Fruit fly (Drosophila melanogaster) whole organism, embryonic: ENCODE results near the gene CG6340.

Experiments used
- BEAF-32 ChIP-seq: fragments of 200-800 bp; sonication (Bioruptor generic); optimal IDR thresholded peaks from 3 replicates; lab custom pipeline; 2017; ENCODE audit warnings: missing biosample characterization, missing genetic modification characterization, mild to moderate bottlenecking, moderate library complexity, missing genetic modification reagents
- CG10565 ChIP-seq: fragments of 200-800 bp; sonication (Bioruptor generic); optimal IDR thresholded peaks from 3 replicates; lab custom pipeline; 2016; ENCODE audit warnings: missing biosample characterization, mild to moderate bottlenecking, missing genetic modification characterization
- CG11504 ChIP-seq: fragments of 200-800 bp; sonication (Bioruptor generic); optimal IDR thresholded peaks from 3 replicates; lab custom pipeline; 2019; ENCODE audit warnings: missing biosample characterization, mild to moderate bottlenecking, missing genetic modification characterization, moderate library complexity
- CG12236 ChIP-seq: fragments of 200-800 bp; sonication (Bioruptor generic); optimal IDR thresholded peaks from 2 replicates; lab custom pipeline; 2016; ENCODE audit warnings: missing biosample characterization, missing genetic modification characterization
- CG14710 ChIP-seq: fragments of 200-800 bp; sonication (Bioruptor generic); optimal IDR thresholded peaks from 3 replicates; lab custom pipeline; 2019; ENCODE audit warnings: missing biosample characterization, mild to moderate bottlenecking, missing genetic modification characterization, moderate library complexity
- CG14965 ChIP-seq: fragments of 200-800 bp; sonication (Bioruptor generic); optimal IDR thresholded peaks from 2 replicates; lab custom pipeline; 2016; ENCODE audit warnings: missing biosample characterization, missing genetic modification characterization, borderline replicate concordance
- CG15073 ChIP-seq: fragments of 200-800 bp; sonication (Bioruptor generic); optimal IDR thresholded peaks from 2 replicates; lab custom pipeline; 2016; ENCODE audit warnings: missing biosample characterization, missing genetic modification characterization
- CG15601 ChIP-seq: fragments of 200-800 bp; sonication (Bioruptor generic); optimal IDR thresholded peaks from 3 replicates; lab custom pipeline; 2019; ENCODE audit warnings: missing biosample characterization, mild to moderate bottlenecking, missing genetic modification characterization, moderate library complexity
- CG16779 ChIP-seq: fragments of 200-800 bp; sonication (Bioruptor generic); IDR thresholded peaks from 2 replicates; pipeline ENCODE4 v1.3.6; 2022; ENCODE audit warnings: missing biosample characterization, missing genetic modification characterization
- CG2199 ChIP-seq: fragments of 200-800 bp; sonication (Bioruptor generic); IDR thresholded peaks from 3 replicates; pipeline ENCODE4 v1.3.6; 2022; ENCODE audit warnings: missing biosample characterization, missing genetic modification characterization
- CG2875 ChIP-seq: fragments of 200-800 bp; sonication (Bioruptor generic); optimal IDR thresholded peaks from 2 replicates; lab custom pipeline; 2017; ENCODE audit warnings: missing biosample characterization, mild to moderate bottlenecking, missing genetic modification characterization, missing genetic modification reagents
- CG3726 ChIP-seq: fragments of 200-800 bp; sonication (Bioruptor generic); IDR thresholded peaks from 3 replicates; pipeline ENCODE4, ENCODE4 v1.3.6; 2022; ENCODE audit warnings: missing biosample characterization, missing genetic modification characterization
- CG4617 ChIP-seq: fragments of 200-800 bp; sonication (Bioruptor generic); optimal IDR thresholded peaks from 3 replicates; lab custom pipeline; 2016; ENCODE audit warnings: missing biosample characterization, missing genetic modification characterization, borderline replicate concordance
- CG7357 ChIP-seq: fragments of 200-800 bp; sonication (Bioruptor generic); IDR thresholded peaks from 3 replicates; pipeline ENCODE4 v1.3.6; 2022; ENCODE audit warnings: missing biosample characterization, missing genetic modification characterization
- CG7745 ChIP-seq: fragments of 200-800 bp; sonication (Bioruptor generic); optimal IDR thresholded peaks from 2 replicates; lab custom pipeline; 2018; ENCODE audit warnings: missing biosample characterization, mild to moderate bottlenecking, missing genetic modification characterization, moderate library complexity
- CG9797 ChIP-seq: fragments of 200-800 bp; sonication (Bioruptor generic); optimal IDR thresholded peaks from 3 replicates; lab custom pipeline; 2018; ENCODE audit warnings: missing biosample characterization, mild to moderate bottlenecking, missing genetic modification characterization
- CTCF ChIP-seq: fragments of 200-800 bp; sonication (Bioruptor generic); optimal IDR thresholded peaks from 2 replicates; lab custom pipeline; 2017; ENCODE audit warnings: missing biosample characterization, mild to moderate bottlenecking, missing genetic modification characterization, moderate library complexity
- Dip2 ChIP-seq: fragments of 200-800 bp; sonication (Bioruptor generic); IDR thresholded peaks from 2 replicates; pipeline ENCODE4 v1.3.6; 2022; ENCODE audit warnings: missing biosample characterization, missing genetic modification characterization
- Dp ChIP-seq: fragments of 200-800 bp; sonication (Bioruptor generic); optimal IDR thresholded peaks from 2 replicates; lab custom pipeline; 2018; ENCODE audit warnings: missing biosample characterization, mild to moderate bottlenecking, missing genetic modification characterization, moderate library complexity
- E2f2 ChIP-seq: fragments of 200-800 bp; sonication (Bioruptor generic); IDR thresholded peaks from 2 replicates; pipeline ENCODE4 v1.3.6; 2022; ENCODE audit warnings: missing biosample characterization, missing genetic modification characterization
- HLH3B ChIP-seq: fragments of 200-800 bp; sonication (Bioruptor generic); IDR thresholded peaks from 2 replicates; pipeline ENCODE4 v1.3.6; 2022; ENCODE audit warnings: missing biosample characterization, missing genetic modification characterization
- Med ChIP-seq: fragments of 200-800 bp; sonication (Bioruptor generic); peaks from one replicate; lab custom pipeline; 2016; ENCODE audit warnings: missing biosample characterization, missing genetic modification characterization, mild to moderate bottlenecking, inconsistent platforms, moderate library complexity
- Nf-YB ChIP-seq: fragments of 200-800 bp; sonication (Bioruptor generic); optimal IDR thresholded peaks from 3 replicates; lab custom pipeline; 2019; ENCODE audit warnings: missing biosample characterization, mild to moderate bottlenecking, missing genetic modification characterization, moderate library complexity
- Nf-YC ChIP-seq: fragments of 200-800 bp; optimal IDR thresholded peaks from 3 replicates; lab custom pipeline; 2019; ENCODE audit warnings: missing biosample characterization, mild to moderate bottlenecking, missing genetic modification characterization, moderate library complexity
- Oaz ChIP-seq: fragments of 200-800 bp; sonication (Bioruptor generic); IDR thresholded peaks from 2 replicates; pipeline ENCODE4 v1.3.6; 2022; ENCODE audit warnings: missing biosample characterization, missing genetic modification characterization
- PHDP ChIP-seq: fragments of 200-800 bp; sonication (Bioruptor generic); optimal IDR thresholded peaks from 3 replicates; lab custom pipeline; 2018; ENCODE audit warnings: missing biosample characterization, mild to moderate bottlenecking, missing genetic modification characterization, moderate library complexity
- az2 ChIP-seq: fragments of 200-800 bp; sonication (Bioruptor generic); optimal IDR thresholded peaks from 3 replicates; lab custom pipeline; 2016; ENCODE audit warnings: missing biosample characterization, missing genetic modification characterization
- bcd ChIP-seq: fragments of 200-800 bp; sonication (Bioruptor generic); optimal IDR thresholded peaks from 2 replicates; lab custom pipeline; 2017; ENCODE audit warnings: missing biosample characterization, mild to moderate bottlenecking, missing genetic modification characterization
- caup ChIP-seq: fragments of 200-800 bp; sonication (Bioruptor generic); optimal IDR thresholded peaks from 3 replicates; lab custom pipeline; 2017; ENCODE audit warnings: missing biosample characterization, mild to moderate bottlenecking, missing genetic modification characterization, moderate library complexity; ENCODE audit not compliant: severe bottlenecking
- ci ChIP-seq: fragments of 200-800 bp; sonication (Bioruptor generic); IDR thresholded peaks from 3 replicates; pipeline ENCODE4 v1.3.6; 2022; ENCODE audit warnings: missing biosample characterization, missing genetic modification characterization
- dati ChIP-seq: fragments of 200-800 bp; sonication (Bioruptor generic); IDR thresholded peaks from 2 replicates; pipeline ENCODE4 v1.3.6; 2022; ENCODE audit warnings: missing biosample characterization, missing genetic modification characterization
- ems ChIP-seq: fragments of 200-800 bp; sonication (Bioruptor generic); optimal IDR thresholded peaks from 3 replicates; lab custom pipeline; 2016; ENCODE audit warnings: missing biosample characterization, missing genetic modification characterization
- en ChIP-seq: fragments of 200-800 bp; sonication (Bioruptor generic); optimal IDR thresholded peaks from 2 replicates; lab custom pipeline; 2016; ENCODE audit warnings: missing biosample characterization, missing genetic modification characterization
- kni ChIP-seq: fragments of 200-800 bp; sonication (Bioruptor generic); optimal IDR thresholded peaks from 3 replicates; lab custom pipeline; 2017; ENCODE audit warnings: mild to moderate bottlenecking, missing biosample characterization, missing genetic modification reagents, missing genetic modification characterization
- lab ChIP-seq: fragments of 200-800 bp; sonication (Bioruptor generic); optimal IDR thresholded peaks from 3 replicates; lab custom pipeline; 2017; ENCODE audit warnings: missing biosample characterization, missing genetic modification characterization, mild to moderate bottlenecking, moderate library complexity, missing genetic modification reagents
- lbe ChIP-seq: fragments of 200-800 bp; sonication (Bioruptor generic); optimal IDR thresholded peaks from 2 replicates; lab custom pipeline; 2016; ENCODE audit warnings: missing biosample characterization, mild to moderate bottlenecking, missing genetic modification characterization
- oc ChIP-seq: fragments of 200-800 bp; sonication (Bioruptor generic); optimal IDR thresholded peaks from 2 replicates; lab custom pipeline; 2018; ENCODE audit warnings: missing biosample characterization, mild to moderate bottlenecking, missing genetic modification characterization, moderate library complexity
- sqz ChIP-seq: fragments of 200-800 bp; sonication (Bioruptor generic); optimal IDR thresholded peaks from 3 replicates; lab custom pipeline; 2018; ENCODE audit warnings: missing biosample characterization, mild to moderate bottlenecking, missing genetic modification characterization
- stwl ChIP-seq: fragments of 200-800 bp; sonication (Bioruptor generic); optimal IDR thresholded peaks from 3 replicates; lab custom pipeline; 2018; ENCODE audit warnings: missing biosample characterization, mild to moderate bottlenecking, missing genetic modification characterization, moderate library complexity
- tll ChIP-seq, 2 experiments: fragments of 200-800 bp in 1 of 2; fragments of >200 bp in 1 of 2; sonication (Bioruptor generic) in 1 of 2; optimal IDR thresholded peaks; 2 replicates each; lab custom pipeline; 2017 to 2019; ENCODE audit warnings: missing biosample characterization in 2 of 2, missing genetic modification characterization in 2 of 2, mild to moderate bottlenecking in 1 of 2, moderate library complexity in 1 of 2
- toy ChIP-seq: fragments of 200-800 bp; sonication (Bioruptor generic); IDR thresholded peaks from 2 replicates; pipeline ENCODE4 v1.3.6; 2022; ENCODE audit warnings: missing biosample characterization, missing genetic modification characterization
- ttk ChIP-seq: fragments of 200-800 bp; sonication (Bioruptor generic); IDR thresholded peaks from 2 replicates; pipeline ENCODE4 v2.1.2; 2022; ENCODE audit warnings: missing biosample characterization, missing genetic modification characterization
- unc-4 ChIP-seq: fragments of 200-800 bp; sonication (Bioruptor generic); IDR thresholded peaks from 2 replicates; pipeline ENCODE4 v1.3.6; 2022; ENCODE audit warnings: missing biosample characterization, missing genetic modification characterization; ENCODE audit not compliant: partially characterized antibody
- vvl ChIP-seq: fragments of 200-800 bp; sonication (Bioruptor generic); IDR thresholded peaks from 2 replicates; pipeline ENCODE4 v1.3.6; 2022; ENCODE audit warnings: missing biosample characterization, missing genetic modification characterization
- zen2 ChIP-seq: fragments of 200-800 bp; sonication (Bioruptor generic); IDR thresholded peaks from 3 replicates; pipeline ENCODE4 v1.3.6; 2022; ENCODE audit warnings: missing biosample characterization, missing genetic modification characterization; ENCODE audit not compliant: partially characterized antibody

Gene CG6340

DNA sequence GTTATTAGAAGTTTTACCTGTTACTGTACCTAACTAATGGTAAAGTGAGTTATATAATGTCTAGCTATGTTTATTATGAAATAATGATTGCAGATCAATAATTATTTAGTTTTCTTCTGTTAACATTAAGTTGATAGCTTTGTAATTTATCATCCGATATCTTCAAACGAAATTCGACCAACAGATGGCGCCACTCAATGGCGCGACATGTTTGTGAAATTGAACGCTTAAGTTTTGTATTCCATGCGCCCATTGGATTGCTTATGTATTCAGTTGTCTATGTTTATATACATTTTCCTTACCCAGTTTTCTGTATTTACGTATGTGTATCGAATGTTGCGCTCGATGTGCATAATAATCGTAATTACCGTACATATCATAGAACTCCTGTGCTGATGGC, 8.3 kb downstream of the CG6340 start (continued):
- TF ChIP-seq kni (GFP tag; lab: Kevin White, UChicago) (peak; percentile 34), CG14965 (GFP tag; lab: Kevin White, UChicago) (no peak), az2 (GFP tag; lab: Kevin White, UChicago) (no peak), tll (GFP tag; optimal IDR thresholded peaks at IDR 0.05; lab: Kevin White, UChicago) (no peak), BEAF-32 (GFP tag; lab: Kevin White, UChicago) (peak; percentile 2), sqz (no peak), CG16779 (GFP tag; lab: Robert Waterston, UW) (no peak), zen2 (GFP tag; lab: Robert Waterston, UW) (no peak), Dp (GFP tag; lab: Kevin White, UChicago) (peak; percentile 8), CG14710 (tag; lab: Kevin White, UChicago) (no peak), CG15073 (no peak), CG2199 (GFP tag; lab: Robert Waterston, UW) (peak; percentile 34; the same call in 1 of the 3 replicates), E2f2 (GFP tag; lab: Robert Waterston, UW) (peak; percentile 25; the same call in 1 of the 2 replicates), CG11504 (tag; lab: Kevin White, UChicago) (peak; percentile 57), caup (no peak), CG2875 (GFP tag; lab: Kevin White, UChicago) (no peak), vvl (peak; percentile 14; the same call in 1 of the 2 replicates), CG10565 (GFP tag; lab: Kevin White, UChicago) (no peak), unc-4 (no peak), CG7745 (tag; lab: Kevin White, UChicago) (no peak), ci (GFP tag; lab: Robert Waterston, UW) (no peak), Dip2 (GFP tag; lab: Robert Waterston, UW) (peak; percentile 82), CG3726 (GFP tag; lab: Robert Waterston, UW) (no peak), oc (tag; lab: Kevin White, UChicago) (no peak), en (GFP tag; lab: Kevin White, UChicago) (no peak), CTCF (GFP tag; lab: Kevin White, UChicago) (peak; percentile 90), dati (GFP tag; lab: Robert Waterston, UW) (no peak), stwl (tag; lab: Kevin White, UChicago) (peak; percentile 17), Med (no peak), HLH3B (no peak), ttk (GFP tag; lab: Robert Waterston, UW) (no peak), PHDP (peak; percentile 6), lab (GFP tag; lab: Kevin White, UChicago) (no peak), toy (GFP tag; lab: Robert Waterston, UW) (no peak), ems (GFP tag; lab: Kevin White, UChicago) (no peak), bcd (GFP tag; lab: Kevin White, UChicago) (no peak), CG12236 (no peak), Nf-YC (no peak), lbe (no peak), Nf-YB (GFP tag; lab: Kevin White, UChicago) (no peak), CG9797 (no peak), Oaz (GFP tag; lab: Robert Waterston, UW) (no peak), CG4617 (GFP tag; lab: Kevin White, UChicago) (no peak), CG15601 (tag; lab: Kevin White, UChicago) (peak; percentile 39), CG7357 (GFP tag; lab: Robert Waterston, UW) (no peak)
